Fruit fly (Drosophila melanogaster): Measurements from ENCODE around the gene Fmr1.

dm6 chr3R:10089171-10089664 lies 20.7 kb downstream of the Fmr1 start:
- TF ChIP-seq CG8478 (optimal IDR thresholded peaks at IDR 0.05) (no peak), CTCF (optimal IDR thresholded peaks at IDR 0.05) (no peak)
